Fruit fly (Drosophila melanogaster) whole organism, embryonic: ENCODE results near the gene CG17134.

Source experiments
- Atf3 ChIP-seq: fragments of 200-800 bp; sonication (Bioruptor generic); optimal IDR thresholded peaks from 3 replicates; lab custom pipeline; 2016; ENCODE audit warnings: missing biosample characterization, missing genetic modification characterization
- BtbVII ChIP-seq: fragments of 200-800 bp; sonication (Bioruptor generic); optimal IDR thresholded peaks from 3 replicates; lab custom pipeline; 2017; ENCODE audit warnings: missing biosample characterization, mild to moderate bottlenecking, missing genetic modification characterization
- CG10979 ChIP-seq: fragments of 200-800 bp; sonication (Bioruptor generic); optimal IDR thresholded peaks from 2 replicates; lab custom pipeline; 2018; ENCODE audit warnings: missing biosample characterization, mild to moderate bottlenecking, missing genetic modification characterization, moderate library complexity
- CG12236 ChIP-seq: fragments of 200-800 bp; sonication (Bioruptor generic); optimal IDR thresholded peaks from 2 replicates; lab custom pipeline; 2016; ENCODE audit warnings: missing biosample characterization, missing genetic modification characterization
- CG12659 ChIP-seq: fragments of 200-800 bp; sonication (Bioruptor generic); optimal IDR thresholded peaks from 3 replicates; lab custom pipeline; 2017; ENCODE audit warnings: mild to moderate bottlenecking, missing biosample characterization, missing genetic modification reagents, missing genetic modification characterization
- CG15601 ChIP-seq: fragments of 200-800 bp; sonication (Bioruptor generic); optimal IDR thresholded peaks from 3 replicates; lab custom pipeline; 2019; ENCODE audit warnings: missing biosample characterization, mild to moderate bottlenecking, missing genetic modification characterization, moderate library complexity
- CG17385 ChIP-seq: fragments of 200-800 bp; sonication (Bioruptor generic); optimal IDR thresholded peaks from 3 replicates; lab custom pipeline; 2018; ENCODE audit warnings: missing biosample characterization, mild to moderate bottlenecking, missing genetic modification characterization
- CG17829 ChIP-seq: fragments of 200-800 bp; optimal IDR thresholded peaks from 2 replicates; lab custom pipeline; 2019; ENCODE audit warnings: missing biosample characterization, mild to moderate bottlenecking, missing genetic modification characterization, moderate library complexity
- CG31224 ChIP-seq: fragments of 200-800 bp; sonication (Bioruptor generic); IDR thresholded peaks from 2 replicates; pipeline ENCODE4 v1.3.6; 2022; ENCODE audit warnings: missing biosample characterization, missing genetic modification characterization
- CG33213 ChIP-seq: fragments of 200-800 bp; sonication (Bioruptor generic); optimal IDR thresholded peaks from 3 replicates; lab custom pipeline; 2016; ENCODE audit warnings: missing biosample characterization, missing genetic modification characterization
- CG34376 ChIP-seq: fragments of 200-800 bp; sonication (Bioruptor generic); optimal IDR thresholded peaks from 2 replicates; lab custom pipeline; 2018; ENCODE audit warnings: missing biosample characterization, mild to moderate bottlenecking, missing genetic modification characterization
- CG34422 ChIP-seq: fragments of 200-800 bp; sonication (Bioruptor generic); IDR thresholded peaks from 3 replicates; pipeline ENCODE4 v1.3.6; 2022; ENCODE audit warnings: missing biosample characterization, missing genetic modification characterization
- CG3847 ChIP-seq: fragments of 200-800 bp; sonication (Bioruptor generic); IDR thresholded peaks from 2 replicates; pipeline ENCODE4 v1.3.6; 2022; ENCODE audit warnings: missing biosample characterization, missing genetic modification characterization
- CG3995 ChIP-seq: fragments of 200-800 bp; sonication (Bioruptor generic); optimal IDR thresholded peaks from 3 replicates; lab custom pipeline; 2016; ENCODE audit warnings: missing biosample characterization, missing genetic modification characterization
- CG8478 ChIP-seq: fragments of >200 bp; optimal IDR thresholded peaks from 2 replicates; lab custom pipeline; 2018
- CG9727 ChIP-seq: fragments of 200-800 bp; sonication (Bioruptor generic); optimal IDR thresholded peaks from 3 replicates; lab custom pipeline; 2017; ENCODE audit warnings: missing biosample characterization, mild to moderate bottlenecking, missing genetic modification characterization
- CHES-1-like ChIP-seq: fragments of 200-800 bp; sonication (Bioruptor generic); optimal IDR thresholded peaks from 2 replicates; lab custom pipeline; 2016; ENCODE audit warnings: missing biosample characterization, missing genetic modification characterization
- D19B ChIP-seq: fragments of 200-800 bp; sonication (Bioruptor generic); optimal IDR thresholded peaks from 2 replicates; lab custom pipeline; 2017; ENCODE audit warnings: missing biosample characterization, mild to moderate bottlenecking, missing genetic modification characterization
- E2f2 ChIP-seq: fragments of 200-800 bp; sonication (Bioruptor generic); IDR thresholded peaks from 2 replicates; pipeline ENCODE4 v1.3.6; 2022; ENCODE audit warnings: missing biosample characterization, missing genetic modification characterization
- Gsc ChIP-seq: fragments of 200-800 bp; sonication (Bioruptor generic); IDR thresholded peaks from 2 replicates; pipeline ENCODE4 v1.3.6; 2022; ENCODE audit warnings: missing biosample characterization, missing genetic modification characterization
- HmgZ ChIP-seq: fragments of 200-800 bp; sonication (Bioruptor generic); optimal IDR thresholded peaks from 2 replicates; lab custom pipeline; 2018; ENCODE audit warnings: missing biosample characterization, mild to moderate bottlenecking, missing genetic modification characterization
- Hr78 ChIP-seq, 2 experiments: fragments of 200-800 bp in 1 of 2; fragments of >200 bp in 1 of 2; sonication (Bioruptor generic) in 1 of 2; optimal IDR thresholded peaks; 2 replicates each; lab custom pipeline; 2017 to 2019; ENCODE audit warnings: missing biosample characterization in 2 of 2, missing genetic modification characterization in 2 of 2, mild to moderate bottlenecking in 1 of 2, moderate library complexity in 1 of 2
- Lim3 ChIP-seq: fragments of 200-800 bp; sonication (Bioruptor generic); IDR thresholded peaks from 2 replicates; pipeline ENCODE4 v1.3.6; 2022; ENCODE audit warnings: missing biosample characterization, missing genetic modification characterization
- NK7.1 ChIP-seq: fragments of 200-800 bp; sonication (Bioruptor generic); optimal IDR thresholded peaks from 3 replicates; lab custom pipeline; 2016; ENCODE audit warnings: missing biosample characterization, missing genetic modification characterization
- Nf-YA ChIP-seq: fragments of 200-800 bp; sonication (Bioruptor generic); IDR thresholded peaks from 2 replicates; pipeline ENCODE4 v1.3.6; 2022; ENCODE audit warnings: missing biosample characterization, missing genetic modification characterization
- Oli ChIP-seq: fragments of 200-800 bp; sonication (Bioruptor generic); optimal IDR thresholded peaks from 2 replicates; lab custom pipeline; 2018; ENCODE audit warnings: missing biosample characterization, mild to moderate bottlenecking, missing genetic modification characterization, moderate library complexity
- Pdp1 ChIP-seq, 2 experiments: fragments of 200-800 bp; sonication (Bioruptor generic); optimal IDR thresholded peaks; 3 replicates each; lab custom pipeline; 2016; ENCODE audit warnings: missing biosample characterization in 2 of 2, missing genetic modification characterization in 2 of 2, mild to moderate bottlenecking in 1 of 2, moderate library complexity in 1 of 2
- Sin3A ChIP-seq: fragments of >200 bp; optimal IDR thresholded peaks from 2 replicates; lab custom pipeline; 2018
- Sry-δ ChIP-seq: fragments of 200-800 bp; sonication (Bioruptor generic); optimal IDR thresholded peaks from 2 replicates; lab custom pipeline; 2016; ENCODE audit warnings: missing biosample characterization, missing genetic modification characterization
- Ssrp ChIP-seq: fragments of 200-800 bp; sonication (Bioruptor generic); optimal IDR thresholded peaks from 2 replicates; lab custom pipeline; 2018; ENCODE audit warnings: missing biosample characterization, mild to moderate bottlenecking, missing genetic modification characterization, moderate library complexity
- YL-1 ChIP-seq: fragments of 200-800 bp; sonication (Bioruptor generic); optimal IDR thresholded peaks from 3 replicates; lab custom pipeline; 2017; ENCODE audit warnings: missing biosample characterization, mild to moderate bottlenecking, missing genetic modification characterization
- amos ChIP-seq: fragments of 200-800 bp; sonication (Bioruptor generic); IDR thresholded peaks from 2 replicates; pipeline ENCODE4 v1.3.6; 2022; ENCODE audit warnings: missing biosample characterization, missing genetic modification characterization; ENCODE audit not compliant: partially characterized antibody
- bbx ChIP-seq: fragments of 200-800 bp; sonication (Bioruptor generic); IDR thresholded peaks from 2 replicates; pipeline ENCODE4 v1.3.6; 2022; ENCODE audit warnings: missing biosample characterization, missing genetic modification characterization; ENCODE audit not compliant: partially characterized antibody
- bigmax ChIP-seq: fragments of 200-800 bp; sonication (Bioruptor generic); optimal IDR thresholded peaks from 2 replicates; lab custom pipeline; 2018; ENCODE audit warnings: missing biosample characterization, mild to moderate bottlenecking, missing genetic modification characterization
- cato ChIP-seq: fragments of 200-800 bp; sonication (Bioruptor generic); optimal IDR thresholded peaks from 2 replicates; lab custom pipeline; 2016; ENCODE audit warnings: missing biosample characterization, missing genetic modification characterization, borderline replicate concordance
- chinmo ChIP-seq: fragments of 200-800 bp; sonication (Bioruptor generic); IDR thresholded peaks from 4 replicates; pipeline ENCODE4 v1.3.6; 2022; ENCODE audit warnings: missing biosample characterization, missing genetic modification characterization; ENCODE audit not compliant: partially characterized antibody
- ci ChIP-seq: fragments of 200-800 bp; sonication (Bioruptor generic); IDR thresholded peaks from 3 replicates; pipeline ENCODE4 v1.3.6; 2022; ENCODE audit warnings: missing biosample characterization, missing genetic modification characterization
- ewg ChIP-seq: fragments of 200-800 bp; sonication (Bioruptor generic); optimal IDR thresholded peaks from 3 replicates; lab custom pipeline; 2017; ENCODE audit warnings: mild to moderate bottlenecking, missing biosample characterization, missing genetic modification reagents, missing genetic modification characterization
- gsb ChIP-seq: fragments of 200-800 bp; sonication (Bioruptor generic); IDR thresholded peaks from 2 replicates; pipeline ENCODE4 v1.3.6; 2022; ENCODE audit warnings: missing biosample characterization, missing genetic modification characterization
- h ChIP-seq: fragments of >200 bp; optimal IDR thresholded peaks from 2 replicates; lab custom pipeline; 2017
- lab ChIP-seq: fragments of 200-800 bp; sonication (Bioruptor generic); optimal IDR thresholded peaks from 3 replicates; lab custom pipeline; 2017; ENCODE audit warnings: missing biosample characterization, missing genetic modification characterization, mild to moderate bottlenecking, moderate library complexity, missing genetic modification reagents
- oc ChIP-seq: fragments of 200-800 bp; sonication (Bioruptor generic); optimal IDR thresholded peaks from 2 replicates; lab custom pipeline; 2018; ENCODE audit warnings: missing biosample characterization, mild to moderate bottlenecking, missing genetic modification characterization, moderate library complexity
- onecut ChIP-seq: fragments of 200-800 bp; sonication (Bioruptor generic); IDR thresholded peaks from 2 replicates; pipeline ENCODE4 v1.3.6; 2022; ENCODE audit warnings: missing biosample characterization, missing genetic modification characterization
- pan ChIP-seq, 4 experiments: fragments of >200 bp in 3 of 4; fragments of 200-800 bp in 1 of 4; sonication (Bioruptor generic) in 1 of 4; optimal IDR thresholded peaks in 3 of 4; IDR thresholded peaks in 1 of 4; 2 replicates each; pipeline versions ENCODE4 v1.3.6 to Lab custom; 2017 to 2022; ENCODE audit warnings: missing biosample characterization in 2 of 4, missing genetic modification characterization in 2 of 4, mixed read lengths in 1 of 4
- phol ChIP-seq: fragments of 200-800 bp; sonication (Bioruptor generic); optimal IDR thresholded peaks from 3 replicates; lab custom pipeline; 2018; ENCODE audit warnings: missing biosample characterization, mild to moderate bottlenecking, missing genetic modification characterization, moderate library complexity
- sc ChIP-seq, 3 experiments: fragments of >200 bp in 2 of 3; fragments of 200-800 bp in 1 of 3; sonication (Bioruptor generic) in 1 of 3; optimal IDR thresholded peaks; 2 replicates in 2 of 3; 3 replicates in 1 of 3; lab custom pipeline; 2017; ENCODE audit warnings: mild to moderate bottlenecking in 1 of 3, missing biosample characterization in 1 of 3, missing genetic modification characterization in 1 of 3, missing genetic modification reagents in 1 of 3
- sens ChIP-seq: fragments of 200-800 bp; sonication (Bioruptor generic); peaks from one replicate; lab custom pipeline; 2016; ENCODE audit warnings: missing biosample characterization, missing genetic modification characterization
- shn ChIP-seq: fragments of 200-800 bp; sonication (Bioruptor generic); optimal IDR thresholded peaks from 3 replicates; lab custom pipeline; 2016; ENCODE audit warnings: missing biosample characterization, missing genetic modification characterization
- sug ChIP-seq: fragments of 200-800 bp; optimal IDR thresholded peaks from 2 replicates; lab custom pipeline; 2019; ENCODE audit warnings: missing biosample characterization, mild to moderate bottlenecking, missing genetic modification characterization, moderate library complexity

CG17134 gene

dm6 chr2L:10850320-10850990 lies 29.9 kb downstream of the CG17134 start, which contains the start of gene porin (continued):
- TF ChIP-seq E2f2 (peak; percentile 71), Nf-YA (GFP tag; lab: Robert Waterston, UW) (no peak), Sin3A (lab: Kevin White, UChicago) (peak; percentile 56), CG31224 (GFP tag; lab: Robert Waterston, UW) (no peak), shn (GFP tag; lab: Kevin White, UChicago) (no peak), CG34422 (GFP tag; lab: Robert Waterston, UW) (peak; percentile 67; the same call in 1 of the 3 replicates), Sry-δ (GFP tag; lab: Kevin White, UChicago) (peak; percentile 50), gsb (no peak), Hr78 (GFP tag; optimal IDR thresholded peaks at IDR 0.05; lab: Kevin White, UChicago) (peak in 1 of 2 experiments; percentile 5), lab (GFP tag; lab: Kevin White, UChicago) (peak; percentile 45), YL-1 (GFP tag; lab: Kevin White, UChicago) (peak; percentile 97), CG34376 (peak; percentile 65), CG12659 (GFP tag; lab: Kevin White, UChicago) (peak; percentile 51), CG33213 (GFP tag; lab: Kevin White, UChicago) (peak; percentile 57), CG15601 (tag; lab: Kevin White, UChicago) (peak; percentile 25), CG10979 (peak; percentile 9), sc (optimal IDR thresholded peaks at IDR 0.05; lab: Kevin White, UChicago) (no peak), sc (GFP tag; optimal IDR thresholded peaks at IDR 0.05; lab: Kevin White, UChicago) (no peak), CG9727 (GFP tag; lab: Kevin White, UChicago) (peak; percentile 2), phol (tag; lab: Kevin White, UChicago) (peak; percentile 48), sug (tag; lab: Kevin White, UChicago) (peak; percentile 24), NK7.1 (GFP tag; lab: Kevin White, UChicago) (peak; percentile 15), ci (GFP tag; lab: Robert Waterston, UW) (no peak), bbx (peak; percentile 67), bigmax (GFP tag; lab: Kevin White, UChicago) (peak; percentile 98), D19B (GFP tag; lab: Kevin White, UChicago) (no peak), CG17385 (GFP tag; lab: Kevin White, UChicago) (peak; percentile 77), Atf3 (GFP tag; lab: Kevin White, UChicago) (no peak), pan (optimal IDR thresholded peaks at IDR 0.05; lab: Kevin White, UChicago) (no peak), pan (GFP tag; optimal IDR thresholded peaks at IDR 0.05 in 1 of 2, IDR thresholded peaks at IDR 0.05 in 1 of 2) (no peak), ewg (GFP tag; lab: Kevin White, UChicago) (peak; percentile 74), Gsc (GFP tag; lab: Robert Waterston, UW) (no peak), CHES-1-like (GFP tag; lab: Kevin White, UChicago) (peak; percentile 11), oc (no peak), chinmo (no peak), CG12236 (GFP tag; lab: Kevin White, UChicago) (no peak), CG3995 (GFP tag; lab: Kevin White, UChicago) (peak; percentile 65), h (lab: Kevin White, UChicago) (no peak), BtbVII (no peak), CG17829 (tag; lab: Kevin White, UChicago) (peak; percentile 49), amos (GFP tag; lab: Robert Waterston, UW) (peak; percentile 29; the same call in 1 of the 2 replicates), sens (GFP tag; lab: Kevin White, UChicago) (peak; percentile 80), CG3847 (GFP tag; lab: Robert Waterston, UW) (peak; percentile 70), HmgZ (peak; percentile 17), CG8478 (lab: Kevin White, UChicago) (no peak), Oli (tag; lab: Kevin White, UChicago) (no peak), Ssrp (tag; lab: Kevin White, UChicago) (no peak), Pdp1 (GFP tag; optimal IDR thresholded peaks at IDR 0.05; lab: Kevin White, UChicago) (peak in 1 of 2 experiments; percentile 98), cato (GFP tag; lab: Kevin White, UChicago) (no peak), Lim3 (GFP tag; lab: Robert Waterston, UW) (no peak), onecut (peak; percentile 61; the same call in 1 of the 2 replicates)
